Worm (Caenorhabditis elegans): Measurements from ENCODE around the gene srw-123.
"Not testable (repeated sequence)": the region's sequence is repeated elsewhere in the genome, so short reads cannot be mapped to it uniquely, and the experiment has no call there.

Gene srw-123

DNA sequence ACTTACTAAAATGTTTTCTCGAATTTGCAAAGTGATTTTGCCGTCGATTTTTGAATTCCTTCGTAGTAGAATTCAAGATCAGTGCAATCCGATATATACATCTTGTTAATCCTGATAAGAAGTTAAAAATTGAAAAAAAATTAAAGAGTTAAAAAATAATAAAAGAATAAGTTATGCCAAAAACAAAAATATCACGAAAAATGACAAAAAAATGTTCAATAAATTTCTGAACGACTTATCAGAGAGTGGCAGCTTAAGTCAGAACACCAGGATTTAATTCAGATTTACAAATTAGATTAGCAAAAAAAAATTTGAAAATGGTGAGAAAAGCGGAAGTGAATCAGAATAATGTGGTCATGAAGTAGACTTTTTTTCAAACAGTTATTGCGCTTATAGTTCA lies at the start of gene srw-123:
Gene srw-123 (minus strand): TSS at position 101 of the 400 bp plus-strand sequence.
- TF ChIP-seq klf-2 (GFP tag; conservative IDR thresholded peaks at IDR 0.05); flt-1 (GFP tag; IDR thresholded peaks at IDR 0.05); med-1 (GFP tag; optimal IDR thresholded peaks at IDR 0.05; ENCODE audit: insufficient read depth): not testable (repeated sequence)

DNA sequence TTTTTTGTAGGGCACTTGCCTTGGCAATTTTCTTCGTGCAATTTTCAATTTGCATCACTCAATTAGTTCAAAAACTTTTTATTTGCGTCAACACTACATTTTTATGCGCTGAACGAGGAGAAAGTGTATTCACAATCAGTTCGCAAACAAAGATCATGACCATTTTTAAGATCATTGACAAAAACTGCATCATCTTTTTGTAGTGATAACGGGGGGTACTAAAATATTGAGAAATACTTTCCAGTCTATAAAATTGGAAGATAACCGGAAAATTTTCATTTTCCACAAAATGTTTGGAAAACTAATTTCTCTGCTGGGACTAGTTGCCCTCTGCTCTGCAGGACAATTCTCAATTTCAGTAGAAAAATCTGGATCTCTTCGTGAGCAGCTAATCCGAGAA lies 49.1 kb upstream of the srw-123 start, which contains the start of gene asp-8:
Gene asp-8 (plus strand): TSS at position 276 of the 400 bp plus-strand sequence.
- TF ChIP-seq tab-1 (GFP tag; IDR thresholded peaks at IDR 0.05) (no peak), cog-1 (tag; optimal IDR thresholded peaks at IDR 0.05) (no peak), ztf-29 (GFP tag; IDR thresholded peaks at IDR 0.05) (no peak), T22C8.4 (GFP tag; IDR thresholded peaks at IDR 0.05) (no peak), klf-2 (GFP tag; conservative IDR thresholded peaks at IDR 0.05) (no peak), med-1 (GFP tag; optimal IDR thresholded peaks at IDR 0.05; ENCODE audit: insufficient read depth) (no peak), flt-1 (GFP tag; IDR thresholded peaks at IDR 0.05) (no peak), ref-1 (GFP tag; conservative IDR thresholded peaks at IDR 0.05) (no peak), ztf-23 (GFP tag; IDR thresholded peaks at IDR 0.05) (no peak)

DNA sequence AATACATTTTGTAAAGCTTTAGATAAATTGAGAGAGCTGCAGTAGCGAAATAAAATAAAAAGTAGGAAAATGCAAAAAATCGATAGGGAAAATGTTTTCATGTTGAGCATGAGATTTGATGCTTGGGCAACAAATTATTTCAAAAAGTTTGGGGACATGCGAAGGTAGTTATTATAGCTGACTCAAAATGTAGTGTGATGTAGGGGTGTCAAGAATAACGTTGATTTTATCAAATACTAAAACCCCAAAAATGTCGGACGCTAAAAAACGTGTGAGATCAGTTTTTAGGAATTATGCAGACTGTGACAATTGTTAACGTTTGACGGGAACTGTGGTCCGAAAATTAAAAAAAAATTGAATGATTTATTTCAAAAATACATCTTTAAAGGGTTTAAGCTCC lies 46.1 kb upstream of the srw-123 start, which contains the start of gene irld-12:
Gene irld-12 (minus strand): TSS at position 101 of the 400 bp plus-strand sequence.
- TF ChIP-seq flt-1 (GFP tag; IDR thresholded peaks at IDR 0.05) (no peak), T22C8.4 (GFP tag; IDR thresholded peaks at IDR 0.05) (no peak), klf-2 (GFP tag; conservative IDR thresholded peaks at IDR 0.05) (no peak), ztf-23 (GFP tag; IDR thresholded peaks at IDR 0.05) (no peak), ref-1 (GFP tag; conservative IDR thresholded peaks at IDR 0.05) (no peak), ztf-29 (GFP tag; IDR thresholded peaks at IDR 0.05) (no peak), tab-1 (GFP tag; IDR thresholded peaks at IDR 0.05) (no peak), med-1 (GFP tag; optimal IDR thresholded peaks at IDR 0.05; ENCODE audit: insufficient read depth) (no peak), cog-1 (tag; optimal IDR thresholded peaks at IDR 0.05) (no peak)

DNA sequence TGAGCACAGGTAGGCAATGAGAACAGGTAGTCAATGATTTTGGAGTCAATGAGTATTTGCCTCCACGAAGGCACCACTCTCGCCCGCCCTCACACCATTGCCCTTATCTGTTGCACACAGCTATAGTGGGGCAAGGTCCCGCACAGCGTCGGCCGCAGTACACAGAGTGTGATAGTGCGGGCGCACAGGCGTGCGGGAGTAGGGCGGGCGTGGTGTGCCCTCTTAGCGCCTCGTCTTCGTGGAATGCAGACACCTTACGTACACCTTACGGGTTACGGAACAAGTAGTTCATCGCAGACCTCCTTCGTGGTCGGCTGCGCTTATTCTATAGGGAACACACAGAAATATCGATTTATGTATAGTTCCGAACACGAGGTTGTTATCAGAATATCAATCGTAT lies 42.7 kb upstream of the srw-123 start:
- TF ChIP-seq cog-1 (tag; optimal IDR thresholded peaks at IDR 0.05) (no peak), T22C8.4 (GFP tag; IDR thresholded peaks at IDR 0.05) (no peak), med-1 (GFP tag; optimal IDR thresholded peaks at IDR 0.05; ENCODE audit: insufficient read depth) (no peak)

DNA sequence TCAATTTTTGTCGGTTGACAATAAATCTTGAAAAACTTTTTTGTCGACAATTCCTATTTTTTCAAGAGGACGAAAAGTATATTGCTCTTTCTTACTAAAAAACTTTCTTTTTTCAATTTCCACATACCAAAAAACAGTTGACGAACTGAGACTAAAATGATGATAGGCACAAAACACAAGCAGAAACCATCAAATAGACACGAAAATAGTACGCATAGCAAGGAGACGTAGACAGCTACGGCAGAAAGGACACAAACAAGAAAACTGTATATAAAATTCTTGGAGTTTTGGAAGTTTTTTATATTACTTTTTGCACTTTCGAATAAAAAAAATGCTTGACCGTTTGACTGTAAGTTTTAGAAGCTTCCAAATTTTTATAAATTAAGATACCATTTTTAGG lies 39.0 kb upstream of the srw-123 start, which contains the start of gene K12D9.1:
Gene K12D9.1 (plus strand): TSS at position 301 of the 400 bp plus-strand sequence.
- no peak for TF ChIP-seq tab-1 (GFP tag; IDR thresholded peaks at IDR 0.05)
- no peak for TF ChIP-seq flt-1 (GFP tag; IDR thresholded peaks at IDR 0.05)
- no peak for TF ChIP-seq cog-1 (tag; optimal IDR thresholded peaks at IDR 0.05)
- no peak for TF ChIP-seq klf-2 (GFP tag; conservative IDR thresholded peaks at IDR 0.05)
- TF ChIP-seq ztf-23 (GFP tag; IDR thresholded peaks at IDR 0.05) = no peak
- no peak for TF ChIP-seq med-1 (GFP tag; optimal IDR thresholded peaks at IDR 0.05; ENCODE audit: insufficient read depth)
- TF ChIP-seq T22C8.4 (GFP tag; IDR thresholded peaks at IDR 0.05) = no peak
- TF ChIP-seq ref-1 (GFP tag; conservative IDR thresholded peaks at IDR 0.05) = no peak
- no peak for TF ChIP-seq ztf-29 (GFP tag; IDR thresholded peaks at IDR 0.05)

DNA sequence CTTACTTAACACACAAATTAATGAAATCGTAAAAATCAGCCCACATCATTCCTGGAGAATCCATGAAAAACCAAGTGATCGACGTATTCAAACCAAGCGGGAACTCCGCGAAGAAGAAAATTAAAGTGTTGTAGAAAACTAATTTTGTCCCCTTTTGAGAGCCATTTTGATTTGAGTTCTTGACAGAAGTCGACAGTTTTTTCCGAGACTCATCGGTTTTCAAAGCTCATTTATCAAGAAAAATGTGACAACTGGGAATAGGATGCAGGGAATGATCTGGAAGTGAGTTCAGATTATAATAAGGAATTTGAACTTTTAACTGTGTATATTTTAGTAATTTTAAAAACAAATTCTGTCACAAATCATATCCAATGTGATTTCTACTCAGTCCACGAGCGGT lies 36.2 kb upstream of the srw-123 start, which contains the start of gene srw-135:
Gene srw-135 (minus strand): TSS at position 101 of the 400 bp plus-strand sequence.
- TF ChIP-seq cog-1 (tag; optimal IDR thresholded peaks at IDR 0.05) = no peak
- TF ChIP-seq tab-1 (GFP tag; IDR thresholded peaks at IDR 0.05) = no peak
- TF ChIP-seq med-1 (GFP tag; optimal IDR thresholded peaks at IDR 0.05; ENCODE audit: insufficient read depth) = no peak
- TF ChIP-seq ztf-23 (GFP tag; IDR thresholded peaks at IDR 0.05) = no peak
- TF ChIP-seq ref-1 (GFP tag; conservative IDR thresholded peaks at IDR 0.05) = no peak
- TF ChIP-seq T22C8.4 (GFP tag; IDR thresholded peaks at IDR 0.05) = no peak
- no peak for TF ChIP-seq ztf-29 (GFP tag; IDR thresholded peaks at IDR 0.05)
- no peak for TF ChIP-seq flt-1 (GFP tag; IDR thresholded peaks at IDR 0.05)
- TF ChIP-seq klf-2 (GFP tag; conservative IDR thresholded peaks at IDR 0.05) = no peak

DNA sequence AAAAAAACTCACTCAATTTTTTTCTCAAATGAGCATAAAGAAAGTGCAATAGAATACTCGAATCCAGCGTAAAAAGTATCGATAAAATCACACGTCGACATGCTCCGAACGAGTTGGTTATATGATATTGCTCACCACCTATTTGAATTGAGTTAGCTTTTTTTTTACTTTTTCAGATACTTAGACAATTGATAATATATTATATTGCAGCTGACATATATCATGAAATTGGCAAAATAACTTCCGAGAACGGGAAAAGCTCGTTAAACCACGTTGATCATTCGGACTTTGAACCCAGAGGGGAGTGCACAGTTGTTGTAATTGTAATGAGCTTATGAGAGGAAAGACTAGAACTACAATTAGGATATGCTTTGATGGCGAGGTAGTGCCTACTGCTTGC lies 35.3 kb upstream of the srw-123 start, which contains the start of gene srw-136:
Gene srw-136 (minus strand): TSS at position 101 of the 400 bp plus-strand sequence.
- TF ChIP-seq flt-1 (GFP tag; IDR thresholded peaks at IDR 0.05) (no peak), cog-1 (tag; optimal IDR thresholded peaks at IDR 0.05) (no peak), med-1 (GFP tag; optimal IDR thresholded peaks at IDR 0.05; ENCODE audit: insufficient read depth) (no peak), klf-2 (GFP tag; conservative IDR thresholded peaks at IDR 0.05) (no peak), tab-1 (GFP tag; IDR thresholded peaks at IDR 0.05) (no peak), ref-1 (GFP tag; conservative IDR thresholded peaks at IDR 0.05) (no peak), ztf-23 (GFP tag; IDR thresholded peaks at IDR 0.05) (no peak), ztf-29 (GFP tag; IDR thresholded peaks at IDR 0.05) (no peak)

DNA sequence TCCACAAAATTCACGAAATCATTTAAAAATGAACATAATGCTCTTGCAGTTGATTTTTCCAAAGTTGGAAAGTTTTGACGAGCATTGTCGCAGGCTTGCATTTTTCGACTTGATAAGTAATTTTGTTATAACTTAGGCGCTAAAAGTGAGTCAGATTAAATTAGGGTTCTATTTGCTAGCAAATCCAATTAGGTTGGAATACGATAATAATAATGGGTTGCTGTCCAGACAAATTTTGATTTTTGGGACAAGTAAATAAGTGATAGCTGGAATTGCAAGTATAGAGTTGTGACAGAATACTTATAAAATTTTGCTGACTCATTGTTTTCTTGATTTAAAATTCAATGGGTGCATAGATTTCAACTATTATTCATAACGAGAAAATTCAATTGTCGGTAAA lies 30.8 kb upstream of the srw-123 start, which contains the start of gene srw-112:
Gene srw-112 (minus strand): TSS at position 101 of the 400 bp plus-strand sequence.
- TF ChIP-seq tab-1 (GFP tag; IDR thresholded peaks at IDR 0.05) (no peak), ref-1 (GFP tag; conservative IDR thresholded peaks at IDR 0.05) (no peak), T22C8.4 (GFP tag; IDR thresholded peaks at IDR 0.05) (no peak), med-1 (GFP tag; optimal IDR thresholded peaks at IDR 0.05; ENCODE audit: insufficient read depth) (no peak), cog-1 (tag; optimal IDR thresholded peaks at IDR 0.05) (no peak), ztf-23 (GFP tag; IDR thresholded peaks at IDR 0.05) (no peak), ztf-29 (GFP tag; IDR thresholded peaks at IDR 0.05) (no peak), flt-1 (GFP tag; IDR thresholded peaks at IDR 0.05) (no peak), klf-2 (GFP tag; conservative IDR thresholded peaks at IDR 0.05) (no peak)

DNA sequence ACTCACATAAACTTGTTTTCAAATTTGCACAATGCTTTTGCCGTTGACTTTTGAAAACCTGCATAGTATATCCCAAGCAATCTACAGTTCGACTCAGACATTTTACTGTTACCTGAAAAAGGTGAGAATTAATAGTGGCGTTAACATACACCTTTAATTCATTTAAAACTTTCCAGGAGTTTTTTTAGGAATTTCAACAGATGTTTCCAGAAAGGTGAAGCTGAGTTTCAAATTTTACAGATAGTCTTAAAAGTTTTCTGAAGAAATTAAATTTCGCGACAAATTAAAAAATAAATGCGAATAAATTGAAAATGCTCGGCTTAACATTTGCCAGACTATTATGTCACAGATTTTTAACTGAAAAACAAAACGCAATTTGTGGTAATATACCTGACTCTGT lies 24.6 kb upstream of the srw-123 start, which contains the start of gene srw-119:
Gene srw-119 (minus strand): TSS at position 101 of the 400 bp plus-strand sequence.
- TF ChIP-seq med-1 (GFP tag; optimal IDR thresholded peaks at IDR 0.05; ENCODE audit: insufficient read depth) (no peak), ref-1 (GFP tag; conservative IDR thresholded peaks at IDR 0.05) (no peak), ztf-23 (GFP tag; IDR thresholded peaks at IDR 0.05) (no peak), T22C8.4 (GFP tag; IDR thresholded peaks at IDR 0.05) (no peak), flt-1 (GFP tag; IDR thresholded peaks at IDR 0.05) (no peak), klf-2 (GFP tag; conservative IDR thresholded peaks at IDR 0.05) (no peak), ztf-29 (GFP tag; IDR thresholded peaks at IDR 0.05) (no peak), tab-1 (GFP tag; IDR thresholded peaks at IDR 0.05) (no peak), cog-1 (tag; optimal IDR thresholded peaks at IDR 0.05) (no peak)

DNA sequence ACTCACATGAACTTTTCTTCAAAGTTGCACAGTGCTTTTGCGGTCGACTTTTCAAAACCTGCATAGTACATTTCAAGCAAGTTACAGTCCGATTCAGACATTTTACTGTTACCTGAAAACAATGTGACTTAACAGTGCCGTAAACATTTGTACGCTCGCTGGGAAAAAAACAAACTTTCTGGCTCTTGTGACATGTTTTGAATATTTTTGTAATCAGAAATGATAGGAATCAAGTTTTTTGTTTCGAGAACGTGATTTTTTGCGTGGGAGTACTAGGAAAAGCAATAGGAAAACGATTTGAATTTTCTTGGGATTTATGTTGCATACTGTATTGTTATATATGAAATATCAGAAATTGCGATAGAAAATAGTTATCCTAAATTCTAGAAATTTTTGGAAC lies 20.9 kb upstream of the srw-123 start, which contains the start of gene srw-120:
Gene srw-120 (minus strand): TSS at position 101 of the 400 bp plus-strand sequence.
- no peak for TF ChIP-seq ztf-29 (GFP tag; IDR thresholded peaks at IDR 0.05)
- TF ChIP-seq flt-1 (GFP tag; IDR thresholded peaks at IDR 0.05) = no peak
- TF ChIP-seq med-1 (GFP tag; optimal IDR thresholded peaks at IDR 0.05; ENCODE audit: insufficient read depth) = no peak
- no peak for TF ChIP-seq tab-1 (GFP tag; IDR thresholded peaks at IDR 0.05)
- no peak for TF ChIP-seq ztf-23 (GFP tag; IDR thresholded peaks at IDR 0.05)
- TF ChIP-seq T22C8.4 (GFP tag; IDR thresholded peaks at IDR 0.05) = no peak
- TF ChIP-seq klf-2 (GFP tag; conservative IDR thresholded peaks at IDR 0.05) = no peak
- TF ChIP-seq ref-1 (GFP tag; conservative IDR thresholded peaks at IDR 0.05) = no peak
- TF ChIP-seq cog-1 (tag; optimal IDR thresholded peaks at IDR 0.05) = no peak

All from whole organism, midembryonic.